Fruit fly (Drosophila melanogaster): ENCODE results near the gene Hsp67Bc.

Hsp67Bc gene

DNA sequence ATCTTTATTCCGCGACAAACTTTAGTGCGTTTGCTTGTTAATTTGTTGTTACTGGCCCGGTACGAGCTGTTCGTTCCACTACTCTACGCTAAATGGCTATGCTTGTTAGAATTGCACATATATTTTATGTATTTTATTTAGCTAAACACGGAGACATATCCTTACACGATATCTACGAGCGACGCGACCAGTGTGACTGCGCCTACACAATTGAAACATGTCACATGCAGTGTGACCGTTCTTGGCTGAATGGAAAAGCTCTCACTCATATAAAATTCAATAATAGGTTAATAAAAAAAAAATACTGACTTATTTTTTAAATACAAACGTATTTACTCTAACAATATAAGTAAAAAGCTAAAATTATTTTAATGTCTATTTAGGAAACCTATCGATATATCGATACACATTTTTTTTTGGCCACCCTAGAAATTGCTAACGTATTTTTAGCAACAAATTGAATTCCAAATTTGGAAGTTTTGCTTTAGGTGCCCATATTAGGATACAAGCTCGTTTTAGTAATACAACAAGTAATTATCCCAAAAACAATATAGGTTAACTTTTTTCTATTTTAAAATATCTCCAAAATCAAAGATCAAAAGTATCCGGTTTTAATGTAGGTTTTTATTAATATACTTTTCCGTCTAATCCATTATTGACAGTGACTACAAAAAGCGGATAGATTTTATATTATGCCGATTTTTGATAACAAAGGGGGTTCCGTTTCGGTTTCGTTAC lies 26.9 kb upstream of the Hsp67Bc start, which contains the start of gene CG4080:
Gene CG4080, minus strand, starts transcription at position 215 of the 738 bp plus-strand sequence.
- TF ChIP-seq CG17801 (GFP tag; optimal IDR thresholded peaks at IDR 0.05; ENCODE audit: partially characterized antibody), result peak; percentile 68

- no peak for TF ChIP-seq CG17801 (GFP tag; optimal IDR thresholded peaks at IDR 0.05; ENCODE audit: partially characterized antibody)
Observed at dm6 chr3L:9398435-9398981, 26.2 kb upstream of the Hsp67Bc start.

DNA sequence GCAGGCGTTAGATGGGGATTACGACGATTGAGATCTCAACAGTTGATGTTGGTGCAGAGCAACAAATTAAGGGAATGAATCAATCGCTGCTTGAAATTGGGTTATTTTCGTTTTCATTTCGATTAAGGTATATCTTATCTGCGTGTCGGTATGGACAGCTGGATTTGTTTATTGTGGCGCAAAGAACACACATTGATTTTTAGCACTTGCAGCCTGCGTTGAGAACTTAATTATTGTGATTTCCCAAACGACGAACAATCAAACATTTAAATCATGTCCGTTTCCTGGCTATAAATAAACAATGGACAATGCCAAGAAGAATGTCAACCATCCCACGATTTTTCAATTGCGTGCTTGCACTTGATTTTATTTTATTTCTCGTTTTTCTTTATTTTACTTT lies 25.7 kb upstream of the Hsp67Bc start:
- TF ChIP-seq CG17801 (GFP tag; optimal IDR thresholded peaks at IDR 0.05; ENCODE audit: partially characterized antibody), result no peak

DNA sequence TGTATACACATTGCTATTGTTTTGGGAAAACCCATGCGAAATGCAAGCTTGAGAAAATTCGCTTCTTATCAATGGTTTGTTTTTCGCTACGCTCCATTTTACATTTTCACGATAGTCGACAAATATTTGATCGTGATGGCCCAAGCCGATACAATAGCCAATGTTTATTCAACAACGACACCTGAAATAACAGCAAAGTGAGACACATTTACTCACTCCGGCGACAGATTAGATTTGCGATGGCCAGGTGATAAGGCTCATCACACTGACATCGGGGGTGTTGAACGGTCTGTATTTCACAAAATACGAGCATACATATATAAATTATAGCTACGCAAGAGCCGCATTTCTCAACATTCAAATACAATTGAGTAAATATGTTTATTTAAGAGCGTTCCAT lies 24.9 kb upstream of the Hsp67Bc start:
- TF ChIP-seq CG17801 (GFP tag; optimal IDR thresholded peaks at IDR 0.05; ENCODE audit: partially characterized antibody), result peak; percentile 58

dm6 chr3L:9396704-9397103 lies 24.4 kb upstream of the Hsp67Bc start:
- no peak for TF ChIP-seq CG17801 (GFP tag; optimal IDR thresholded peaks at IDR 0.05; ENCODE audit: partially characterized antibody)

- TF ChIP-seq CG17801 (GFP tag; optimal IDR thresholded peaks at IDR 0.05; ENCODE audit: partially characterized antibody), result peak; percentile 11
Observed at dm6 chr3L:9396038-9396437, 23.7 kb upstream of the Hsp67Bc start.

- no peak for TF ChIP-seq CG17801 (GFP tag; optimal IDR thresholded peaks at IDR 0.05; ENCODE audit: partially characterized antibody)
Observed at dm6 chr3L:9391340-9391980, 19.2 kb upstream of the Hsp67Bc start.

DNA sequence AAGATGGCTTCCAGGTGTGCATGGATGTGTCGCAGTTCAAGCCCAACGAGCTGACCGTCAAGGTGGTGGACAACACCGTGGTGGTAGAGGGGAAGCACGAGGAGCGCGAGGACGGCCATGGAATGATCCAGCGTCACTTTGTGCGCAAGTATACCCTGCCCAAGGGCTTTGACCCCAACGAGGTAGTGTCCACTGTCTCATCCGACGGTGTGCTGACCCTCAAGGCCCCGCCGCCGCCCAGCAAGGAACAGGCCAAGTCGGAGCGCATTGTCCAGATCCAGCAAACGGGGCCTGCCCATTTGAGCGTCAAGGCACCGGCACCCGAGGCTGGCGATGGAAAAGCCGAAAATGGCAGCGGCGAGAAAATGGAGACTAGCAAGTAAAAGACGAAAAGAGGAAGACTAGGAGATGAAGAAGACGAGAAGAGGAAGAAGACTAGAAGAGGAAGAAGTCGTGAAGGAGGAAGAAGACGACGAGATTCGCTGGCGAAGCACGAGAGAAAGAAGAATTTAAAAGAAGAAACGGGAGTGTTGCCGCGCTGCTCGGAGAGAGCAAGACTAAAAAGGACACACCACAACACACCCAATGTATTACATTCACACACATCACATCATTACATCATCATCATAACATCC lies 12.3 kb upstream of the Hsp67Bc start:
- TF ChIP-seq CG17801 (GFP tag; optimal IDR thresholded peaks at IDR 0.05; ENCODE audit: partially characterized antibody), result no peak

dm6 chr3L:9383345-9384075 lies 11.2 kb upstream of the Hsp67Bc start, which contains the start of gene Hsp27:
Gene Hsp27 (plus strand): TSS chr3L:9384063.
- TF ChIP-seq CG17801 (GFP tag; optimal IDR thresholded peaks at IDR 0.05; ENCODE audit: partially characterized antibody), result peak; percentile 99

dm6 chr3L:9381602-9382001 lies 9.3 kb upstream of the Hsp67Bc start, which contains the start of gene Hsp23:
Gene Hsp23 (plus strand): TSS chr3L:9381882.
- no peak for TF ChIP-seq CG17801 (GFP tag; optimal IDR thresholded peaks at IDR 0.05; ENCODE audit: partially characterized antibody)

dm6 chr3L:9380344-9380849 lies 8.1 kb upstream of the Hsp67Bc start:
- no peak for TF ChIP-seq CG17801 (GFP tag; optimal IDR thresholded peaks at IDR 0.05; ENCODE audit: partially characterized antibody)

DNA sequence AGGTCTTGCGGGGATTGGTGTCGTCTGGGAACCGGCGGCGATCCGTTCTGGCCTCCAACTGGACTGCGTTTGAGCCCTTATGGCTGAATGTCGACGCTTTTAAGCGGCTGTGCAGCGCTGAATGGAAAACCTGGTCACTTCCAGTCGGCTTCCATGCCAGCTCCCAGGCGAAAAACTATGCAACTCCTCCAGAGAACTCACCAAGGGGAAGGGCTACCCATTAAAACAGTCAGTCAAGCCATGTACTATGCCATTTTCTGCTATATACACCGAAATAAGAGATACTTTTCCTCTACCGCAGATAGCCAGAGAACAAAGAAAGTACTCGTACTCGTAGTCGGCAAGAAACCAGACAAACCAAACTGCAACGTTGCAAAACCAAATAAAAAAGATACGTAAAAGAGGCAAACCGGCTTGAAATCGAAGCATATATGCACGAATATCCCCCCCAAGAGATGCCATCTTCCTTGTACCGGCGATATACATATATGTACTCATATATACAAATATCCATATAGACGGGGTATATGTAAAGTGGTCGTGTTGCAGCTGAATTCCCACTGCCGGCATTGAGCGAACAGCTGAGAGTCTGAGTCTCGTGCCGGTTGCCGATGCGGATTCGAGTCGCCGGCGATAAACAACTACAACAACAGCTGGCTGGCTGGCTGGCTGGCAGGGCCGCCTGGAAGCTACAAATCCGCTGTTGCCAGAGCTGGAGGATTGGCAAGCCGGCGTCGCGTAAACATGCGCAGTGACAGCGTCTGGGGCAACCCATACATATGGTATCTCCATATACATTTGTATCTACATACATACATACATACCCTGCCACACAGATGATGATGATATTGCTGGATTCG lies 7.4 kb upstream of the Hsp67Bc start, which contains the start of gene Hsp67Ba:
Gene Hsp67Ba, minus strand, starts transcription at position 51 of the 860 bp plus-strand sequence.
- TF ChIP-seq CG17801 (GFP tag; optimal IDR thresholded peaks at IDR 0.05; ENCODE audit: partially characterized antibody), result no peak

DNA sequence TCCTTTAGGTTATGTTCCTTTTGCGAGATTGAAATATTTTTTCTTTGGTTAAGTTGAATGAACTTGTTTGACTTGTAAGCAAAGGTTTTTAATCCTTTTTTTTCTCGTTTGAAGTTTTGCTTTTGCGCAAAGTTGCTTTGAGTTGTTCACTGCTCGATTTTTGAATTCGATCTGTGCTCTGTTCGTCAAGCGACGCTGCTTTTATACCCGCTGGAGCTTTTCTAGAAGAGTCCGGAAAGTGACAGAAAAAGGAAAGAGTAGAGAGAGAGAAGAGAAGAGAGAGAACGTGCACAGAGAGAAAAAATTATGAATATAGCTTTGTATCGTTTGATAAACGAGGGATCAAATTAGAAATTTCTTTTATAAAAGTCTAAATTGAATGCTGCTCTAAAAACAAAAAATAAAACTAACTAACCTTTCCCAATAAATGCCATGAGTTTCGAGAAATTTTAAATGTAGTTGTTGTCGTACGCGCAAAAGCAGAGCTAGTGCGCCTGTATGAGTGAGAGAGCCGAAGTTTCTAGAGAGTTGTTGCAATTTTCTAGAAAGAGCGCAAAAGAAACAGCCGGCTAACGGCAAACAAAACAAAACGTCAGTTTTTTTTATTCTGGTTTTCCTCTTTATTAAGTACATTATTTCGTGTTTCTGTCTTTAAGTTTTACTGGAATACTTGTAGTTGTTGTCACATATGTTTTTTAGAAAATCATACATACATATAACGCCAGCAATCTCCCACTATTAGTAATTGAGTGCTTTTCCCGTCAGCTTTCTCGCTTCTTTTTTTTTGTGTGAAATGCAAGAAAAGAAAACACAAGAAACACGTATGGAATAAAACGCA lies 5.1 kb upstream of the Hsp67Bc start, which contains the start of gene Hsp26:
Gene Hsp26, minus strand, starts transcription at position 230 of the 838 bp plus-strand sequence.
- TF ChIP-seq CG17801 (GFP tag; optimal IDR thresholded peaks at IDR 0.05; ENCODE audit: partially characterized antibody), result peak; percentile 90
